Worm (Caenorhabditis elegans): ENCODE results near the gene hrpa-1.

The hrpa-1 gene

DNA sequence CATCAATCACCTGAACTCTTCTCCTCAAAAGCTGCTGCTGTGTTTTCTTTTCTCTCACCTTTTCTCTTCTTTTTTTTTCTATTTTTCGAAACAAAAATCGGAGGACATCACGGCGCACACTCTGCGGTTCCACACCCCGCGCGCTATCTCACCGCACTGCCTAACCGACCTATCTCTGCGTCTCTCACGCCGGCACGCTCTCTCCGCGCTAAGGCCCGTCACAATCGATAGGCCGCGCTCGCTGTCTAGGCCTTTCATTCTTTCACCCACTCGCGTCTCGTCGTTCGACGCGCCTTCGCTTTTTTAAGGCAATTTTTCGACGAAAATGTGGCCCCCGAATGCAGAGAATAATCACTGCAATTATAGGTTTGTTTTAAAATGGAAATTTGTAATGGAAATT, 27.4 kb downstream of the hrpa-1 start, which contains the start of gene zip-11:
TSS of gene zip-11 (plus strand) at position 34 of the 400 bp plus-strand sequence.
- TF ChIP-seq nhr-11 (tag; optimal IDR thresholded peaks at IDR 0.05) (no peak), C16A3.4 (tag; optimal IDR thresholded peaks at IDR 0.05) (no peak), efl-1 (optimal IDR thresholded peaks at IDR 0.05) (peak; percentile 69 to 79), efl-1 (GFP tag; optimal IDR thresholded peaks at IDR 0.05 in 1 of 2) (peak; percentile 59 to 96), nhr-85 (tag) (peak; percentile 62), nhr-19 (GFP tag; conservative IDR thresholded peaks at IDR 0.05) (peak; percentile 77), nhr-28 (tag; optimal IDR thresholded peaks at IDR 0.05) (no peak), mef-2 (tag; optimal IDR thresholded peaks at IDR 0.05) (no peak), isw-1 (GFP tag; IDR thresholded peaks at IDR 0.05) (peak; percentile 34), grh-1 (GFP tag; IDR thresholded peaks at IDR 0.05) (peak; percentile 62), sox-4 (tag; optimal IDR thresholded peaks at IDR 0.05) (no peak), egl-27 (tag; optimal IDR thresholded peaks at IDR 0.05) (no peak), xbp-1 (tag; optimal IDR thresholded peaks at IDR 0.05) (peak; percentile 50), ceh-63 (GFP tag; optimal IDR thresholded peaks at IDR 0.05) (no peak), C34B4.2 (tag; optimal IDR thresholded peaks at IDR 0.05) (no peak), tbx-2 (tag; optimal IDR thresholded peaks at IDR 0.05) (peak; percentile 72), lin-15B (tag; optimal IDR thresholded peaks at IDR 0.05) (no peak), fkh-10 (GFP tag; optimal IDR thresholded peaks at IDR 0.05) (no peak), lsy-2 (tag; optimal IDR thresholded peaks at IDR 0.05) (peak; percentile 64 to 78), mdl-1 (tag; optimal IDR thresholded peaks at IDR 0.05) (peak in 1 of 2 experiments; percentile 17), skn-1 (tag; optimal IDR thresholded peaks at IDR 0.05) (peak; percentile 9), dpl-1 (GFP tag; optimal IDR thresholded peaks at IDR 0.05) (peak; percentile 6 to 57 (median 49)), snu-23 (GFP tag; optimal IDR thresholded peaks at IDR 0.05) (peak; percentile 82), lir-3 (tag; optimal IDR thresholded peaks at IDR 0.05; ENCODE audit: poor library complexity) (no peak), unc-86 (tag; optimal IDR thresholded peaks at IDR 0.05) (peak; percentile 22), lin-39 (tag; optimal IDR thresholded peaks at IDR 0.05) (no peak), elt-3 (tag; optimal IDR thresholded peaks at IDR 0.05) (peak in 2 of 6 experiments; percentile 34 to 39), ztf-4 (tag; optimal IDR thresholded peaks at IDR 0.05) (no peak), pax-3 (tag; optimal IDR thresholded peaks at IDR 0.05) (no peak), nhr-90 (tag; optimal IDR thresholded peaks at IDR 0.05; ENCODE audit: poor library complexity) (peak; percentile 69), nhr-84 (tag; optimal IDR thresholded peaks at IDR 0.05) (no peak), zag-1 (tag; optimal IDR thresholded peaks at IDR 0.05) (no peak), ces-1 (GFP tag; optimal IDR thresholded peaks at IDR 0.05) (no peak), alr-1 (tag; optimal IDR thresholded peaks at IDR 0.05; ENCODE audit: borderline replicate concordance) (no peak), dsc-1 (tag; optimal IDR thresholded peaks at IDR 0.05) (peak; percentile 29), swsn-7 (tag; optimal IDR thresholded peaks at IDR 0.05) (peak; percentile 63), ceh-90 (tag; optimal IDR thresholded peaks at IDR 0.05) (no peak), unc-62 (GFP tag; optimal IDR thresholded peaks at IDR 0.05) (no peak), Y116A8C.19 (tag; optimal IDR thresholded peaks at IDR 0.05; ENCODE audit: borderline replicate concordance) (no peak), sup-37 (GFP tag; optimal IDR thresholded peaks at IDR 0.05) (peak; percentile 41), fkh-8 (tag; optimal IDR thresholded peaks at IDR 0.05) (peak; percentile 12), unc-130 (tag; optimal IDR thresholded peaks at IDR 0.05) (no peak), ceh-82 (tag; optimal IDR thresholded peaks at IDR 0.05) (peak; percentile 36 to 65 (median 63)), egl-13 (tag; optimal IDR thresholded peaks at IDR 0.05) (no peak), fos-1 (tag; optimal IDR thresholded peaks at IDR 0.05) (peak; percentile 2), ceh-88 (GFP tag; IDR thresholded peaks at IDR 0.05) (no peak), zip-4 (GFP tag; optimal IDR thresholded peaks at IDR 0.05) (no peak), snpc-4 (tag; optimal IDR thresholded peaks at IDR 0.05) (peak; percentile 10), nhr-71 (tag; optimal IDR thresholded peaks at IDR 0.05) (peak; percentile 84), efl-3 (GFP tag; optimal IDR thresholded peaks at IDR 0.05) (no peak), unc-98 (GFP tag; IDR thresholded peaks at IDR 0.05) (peak; percentile 28; the same call in 1 of the 2 replicates), ets-5 (GFP tag; IDR thresholded peaks at IDR 0.05) (no peak), F16B12.6 (tag; optimal IDR thresholded peaks at IDR 0.05) (peak; percentile 40), sptf-1 (tag; optimal IDR thresholded peaks at IDR 0.05) (no peak)
